Fruit fly (Drosophila melanogaster) whole organism, prepupa: ENCODE data around the gene CG15812.

Source experiments
- Blimp-1 ChIP-seq: fragments of 200-800 bp; sonication (Bioruptor generic); optimal IDR thresholded peaks from 3 replicates; lab custom pipeline; 2017; ENCODE audit warnings: missing biosample characterization, missing genetic modification characterization, mild to moderate bottlenecking, moderate library complexity, missing genetic modification reagents
- CG10631 ChIP-seq: fragments of 200-800 bp; sonication (Bioruptor generic); optimal IDR thresholded peaks from 2 replicates; lab custom pipeline; 2016; ENCODE audit warnings: missing biosample characterization, missing genetic modification characterization
- CG10669 ChIP-seq: fragments of 200-800 bp; sonication (Bioruptor generic); optimal IDR thresholded peaks from 3 replicates; lab custom pipeline; 2018; ENCODE audit warnings: missing biosample characterization, mild to moderate bottlenecking, missing genetic modification characterization, moderate library complexity
- CG11294 ChIP-seq: fragments of 200-800 bp; sonication (Bioruptor generic); IDR thresholded peaks from 2 replicates; pipeline ENCODE4 v1.3.6; 2022; ENCODE audit warnings: missing biosample characterization, missing genetic modification characterization
- CG11762 ChIP-seq: fragments of 200-800 bp; sonication (Bioruptor generic); optimal IDR thresholded peaks from 3 replicates; lab custom pipeline; 2016; ENCODE audit warnings: missing biosample characterization, missing genetic modification characterization; ENCODE audit not compliant: insufficient read depth
- CG11902 ChIP-seq: fragments of 200-800 bp; sonication (Bioruptor generic); optimal IDR thresholded peaks from 3 replicates; lab custom pipeline; 2016; ENCODE audit warnings: missing biosample characterization, missing genetic modification characterization
- CG1621 ChIP-seq: fragments of 200-800 bp; sonication (Bioruptor generic); optimal IDR thresholded peaks from 3 replicates; lab custom pipeline; 2018; ENCODE audit warnings: missing biosample characterization, mild to moderate bottlenecking, missing genetic modification characterization
- CG32006 ChIP-seq: fragments of 200-800 bp; sonication (Bioruptor generic); optimal IDR thresholded peaks from 3 replicates; lab custom pipeline; 2017; ENCODE audit warnings: missing biosample characterization, mild to moderate bottlenecking, missing genetic modification characterization
- CG4318 ChIP-seq: fragments of 200-800 bp; sonication (Bioruptor generic); optimal IDR thresholded peaks from 3 replicates; lab custom pipeline; 2017; ENCODE audit warnings: missing biosample characterization, mild to moderate bottlenecking, missing genetic modification characterization
- CG6792 ChIP-seq: fragments of 200-800 bp; sonication (Bioruptor generic); optimal IDR thresholded peaks from 3 replicates; lab custom pipeline; 2016; ENCODE audit warnings: missing biosample characterization, missing genetic modification characterization
- CG6808 ChIP-seq: fragments of 200-800 bp; sonication (Bioruptor generic); optimal IDR thresholded peaks from 3 replicates; lab custom pipeline; 2017; ENCODE audit warnings: missing biosample characterization, missing genetic modification characterization, mild to moderate bottlenecking, moderate library complexity, missing genetic modification reagents
- CG6854 ChIP-seq: fragments of 200-800 bp; sonication (Bioruptor generic); optimal IDR thresholded peaks from 2 replicates; lab custom pipeline; 2017; ENCODE audit warnings: missing biosample characterization, mild to moderate bottlenecking, missing genetic modification characterization
- CG7368 ChIP-seq: fragments of 200-800 bp; sonication (Bioruptor generic); optimal IDR thresholded peaks from 3 replicates; lab custom pipeline; 2016; ENCODE audit warnings: missing biosample characterization, missing genetic modification characterization
- CG8119 ChIP-seq: fragments of 200-800 bp; sonication (Bioruptor generic); IDR thresholded peaks from 3 replicates; pipeline ENCODE4 v1.3.6; 2022; ENCODE audit warnings: missing biosample characterization, missing genetic modification characterization
- CG9139 ChIP-seq: fragments of 200-800 bp; sonication (Bioruptor generic); optimal IDR thresholded peaks from 3 replicates; lab custom pipeline; 2017; ENCODE audit warnings: missing biosample characterization, mild to moderate bottlenecking, missing genetic modification characterization
- Eip78C ChIP-seq: fragments of 200-800 bp; sonication (Bioruptor generic); peaks from one replicate; lab custom pipeline; 2016; ENCODE audit warnings: missing biosample characterization, missing genetic modification characterization
- Ets21C ChIP-seq: fragments of 200-800 bp; sonication (Bioruptor generic); optimal IDR thresholded peaks from 3 replicates; lab custom pipeline; 2016; ENCODE audit warnings: missing biosample characterization, missing genetic modification characterization
- Lpt ChIP-seq: fragments of 200-800 bp; sonication (Bioruptor generic); optimal IDR thresholded peaks from 3 replicates; lab custom pipeline; 2016; ENCODE audit warnings: missing biosample characterization, missing genetic modification characterization
- Met ChIP-seq: fragments of 200-800 bp; sonication (Bioruptor generic); optimal IDR thresholded peaks from 3 replicates; lab custom pipeline; 2016; ENCODE audit warnings: missing biosample characterization, missing genetic modification characterization
- OdsH ChIP-seq: fragments of 200-800 bp; sonication (Bioruptor generic); optimal IDR thresholded peaks from 3 replicates; lab custom pipeline; 2016; ENCODE audit warnings: missing biosample characterization, missing genetic modification characterization
- Sox15 ChIP-seq: fragments of 200-800 bp; sonication (Bioruptor generic); optimal IDR thresholded peaks from 3 replicates; lab custom pipeline; 2016; ENCODE audit warnings: missing biosample characterization, missing genetic modification characterization
- achi ChIP-seq: fragments of 200-800 bp; sonication (Bioruptor generic); optimal IDR thresholded peaks from 3 replicates; lab custom pipeline; 2016; ENCODE audit warnings: missing biosample characterization, missing genetic modification characterization
- acj6 ChIP-seq: fragments of 200-800 bp; sonication (Bioruptor generic); optimal IDR thresholded peaks from 3 replicates; lab custom pipeline; 2016; ENCODE audit warnings: missing biosample characterization, missing genetic modification characterization
- dac ChIP-seq: fragments of 200-800 bp; sonication (Bioruptor generic); optimal IDR thresholded peaks from 2 replicates; lab custom pipeline; 2017; ENCODE audit warnings: missing biosample characterization, mild to moderate bottlenecking, missing genetic modification characterization
- dsx ChIP-seq: fragments of 200-800 bp; optimal IDR thresholded peaks from 3 replicates; lab custom pipeline; 2019; ENCODE audit warnings: missing biosample characterization, mild to moderate bottlenecking, missing genetic modification characterization, moderate library complexity; ENCODE audit not compliant: poor library complexity, severe bottlenecking
- eg ChIP-seq: fragments of 200-800 bp; sonication (Bioruptor generic); IDR thresholded peaks from 3 replicates; pipeline ENCODE4 v1.3.6; 2022; ENCODE audit warnings: missing biosample characterization, missing genetic modification characterization
- fd59A ChIP-seq: fragments of 200-800 bp; sonication (Bioruptor generic); optimal IDR thresholded peaks from 2 replicates; lab custom pipeline; 2017; ENCODE audit warnings: missing biosample characterization, mild to moderate bottlenecking, missing genetic modification characterization, missing genetic modification reagents
- fd85E ChIP-seq: fragments of 200-800 bp; sonication (Bioruptor generic); optimal IDR thresholded peaks from 3 replicates; lab custom pipeline; 2016; ENCODE audit warnings: missing biosample characterization, missing genetic modification characterization
- lz ChIP-seq: fragments of 200-800 bp; sonication (Bioruptor generic); optimal IDR thresholded peaks from 3 replicates; lab custom pipeline; 2016; ENCODE audit warnings: missing biosample characterization, missing genetic modification characterization
- pdm3 ChIP-seq: fragments of 200-800 bp; sonication (Bioruptor generic); optimal IDR thresholded peaks from 3 replicates; lab custom pipeline; 2016; ENCODE audit warnings: missing biosample characterization, missing genetic modification characterization
- spab ChIP-seq: fragments of 200-800 bp; sonication (Bioruptor generic); optimal IDR thresholded peaks from 2 replicates; lab custom pipeline; 2017; ENCODE audit warnings: missing biosample characterization, mild to moderate bottlenecking, missing genetic modification characterization, missing genetic modification reagents
- ss ChIP-seq, 2 experiments: fragments of 200-800 bp; sonication (Bioruptor generic); optimal IDR thresholded peaks; 2 replicates in 1 of 2; 3 replicates in 1 of 2; lab custom pipeline; 2017 to 2018; ENCODE audit warnings: mild to moderate bottlenecking in 2 of 2, missing biosample characterization in 2 of 2, missing genetic modification characterization in 2 of 2, moderate library complexity in 1 of 2
- topi ChIP-seq: fragments of 200-800 bp; sonication (Bioruptor generic); optimal IDR thresholded peaks from 3 replicates; lab custom pipeline; 2016; ENCODE audit warnings: missing biosample characterization, missing genetic modification characterization

Gene CG15812

DNA sequence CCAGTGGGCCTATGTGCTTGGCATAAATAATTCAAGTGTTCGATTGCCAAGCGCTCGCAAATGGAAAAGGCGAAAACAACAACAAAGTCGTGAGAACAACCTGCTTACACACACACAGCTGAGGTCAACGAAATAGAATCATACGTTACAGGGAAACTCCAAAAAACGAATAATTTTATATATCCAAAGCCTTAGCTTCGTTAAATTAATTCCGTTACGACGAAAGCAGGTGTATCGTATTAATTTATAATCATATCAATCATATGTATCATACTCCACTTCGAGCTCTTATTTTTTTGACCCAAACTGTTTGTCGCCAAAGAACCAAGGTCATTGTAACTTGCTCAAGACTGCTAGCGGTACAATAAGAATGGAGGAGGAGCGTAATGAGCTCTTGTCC is 19.7 kb downstream of the CG15812 start (continued):
- TF ChIP-seq CG10631 (GFP tag; lab: Kevin White, UChicago): no peak
- TF ChIP-seq achi: no peak
- TF ChIP-seq Lpt (GFP tag; lab: Kevin White, UChicago): peak; percentile 76
- peak; percentile 83 for TF ChIP-seq CG11762 (GFP tag; lab: Kevin White, UChicago)
- peak; percentile 76 for TF ChIP-seq Blimp-1 (GFP tag; lab: Kevin White, UChicago)
- peak; percentile 83 for TF ChIP-seq CG11902 (GFP tag; lab: Kevin White, UChicago)
- TF ChIP-seq CG6792 (GFP tag; lab: Kevin White, UChicago): peak; percentile 93
- TF ChIP-seq CG11294 (GFP tag; lab: Robert Waterston, UW): peak; percentile 78

dm6 chr3L:3184104-3184503 is 24.3 kb downstream of the CG15812 start, which contains the start of gene CG42494:
TSS of gene CG42494 (plus strand) at chr3L:3184404.
- no peak for TF ChIP-seq topi (GFP tag; lab: Kevin White, UChicago)
- no peak for TF ChIP-seq Sox15 (GFP tag; lab: Kevin White, UChicago)
- TF ChIP-seq Ets21C (GFP tag; lab: Kevin White, UChicago): no peak
- no peak for TF ChIP-seq CG8119
- TF ChIP-seq achi: no peak
- no peak for TF ChIP-seq CG10631 (GFP tag; lab: Kevin White, UChicago)
- no peak for TF ChIP-seq CG7368 (GFP tag; lab: Kevin White, UChicago)
- no peak for TF ChIP-seq dsx (GFP tag; lab: Kevin White, UChicago)
- no peak for TF ChIP-seq Blimp-1 (GFP tag; lab: Kevin White, UChicago)
- no peak for TF ChIP-seq dac (GFP tag; lab: Kevin White, UChicago)
- TF ChIP-seq CG6792 (GFP tag; lab: Kevin White, UChicago): no peak
- no peak for TF ChIP-seq lz
- TF ChIP-seq Eip78C: no peak
- no peak for TF ChIP-seq CG9139 (GFP tag; lab: Kevin White, UChicago)
- no peak for TF ChIP-seq Met (GFP tag; lab: Kevin White, UChicago)
- TF ChIP-seq acj6 (GFP tag; lab: Kevin White, UChicago): no peak
- TF ChIP-seq spab: no peak

DNA sequence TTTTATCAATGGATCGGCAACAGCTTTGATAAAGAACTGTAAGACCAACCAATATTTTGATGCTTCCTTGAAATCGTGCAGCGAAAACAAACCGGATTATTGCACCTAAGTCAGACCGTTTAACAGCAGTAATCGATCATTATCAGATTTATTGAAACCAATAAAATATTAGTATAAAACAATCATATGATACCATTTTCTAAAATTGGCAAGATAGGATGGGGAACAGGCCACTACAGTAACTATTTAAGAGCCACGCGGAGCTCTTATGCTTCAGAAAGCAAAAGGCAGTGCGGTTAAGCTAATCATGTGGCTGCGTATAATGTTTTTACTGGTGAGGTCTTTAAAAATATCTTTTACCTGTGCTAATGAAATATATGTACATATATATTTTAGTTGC is 26.6 kb downstream of the CG15812 start, which contains the start of gene CG32284:
CG32284 (plus strand) TSS at position 301 of the 400 bp plus-strand sequence.
- TF ChIP-seq ss (GFP tag; optimal IDR thresholded peaks at IDR 0.05; lab: Kevin White, UChicago) (no peak), CG6854 (GFP tag; lab: Kevin White, UChicago) (no peak), acj6 (GFP tag; lab: Kevin White, UChicago) (no peak), CG32006 (GFP tag; lab: Kevin White, UChicago) (no peak), pdm3 (no peak), CG9139 (GFP tag; lab: Kevin White, UChicago) (no peak), Met (GFP tag; lab: Kevin White, UChicago) (no peak), dac (GFP tag; lab: Kevin White, UChicago) (no peak), Lpt (GFP tag; lab: Kevin White, UChicago) (no peak), CG4318 (GFP tag; lab: Kevin White, UChicago) (no peak), CG11762 (GFP tag; lab: Kevin White, UChicago) (no peak), eg (no peak), OdsH (no peak)

DNA sequence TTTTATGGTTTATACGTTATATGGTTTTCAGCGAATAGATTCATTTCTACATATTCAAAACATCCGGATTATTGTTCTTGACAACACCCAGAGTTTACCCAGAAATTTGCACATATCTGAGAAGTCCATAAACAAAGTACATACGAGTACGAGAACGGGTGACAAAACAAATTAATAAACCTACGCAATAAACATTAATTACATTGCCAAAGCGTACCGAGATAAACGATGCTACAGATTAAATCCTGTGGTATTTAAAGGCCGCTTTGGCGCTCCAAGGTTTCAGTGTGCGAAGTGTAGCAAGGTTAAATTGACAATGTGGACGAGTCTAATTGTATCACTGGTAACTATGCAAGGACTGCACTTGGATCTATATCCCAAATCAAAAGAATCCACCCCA is 27.5 kb downstream of the CG15812 start, which contains the start of gene CG14957:
CG14957 (plus strand) TSS at position 301 of the 400 bp plus-strand sequence.
- no peak for TF ChIP-seq CG1621 (tag; lab: Kevin White, UChicago)
- peak; percentile 0 for TF ChIP-seq CG6854 (GFP tag; lab: Kevin White, UChicago)

- no peak for TF ChIP-seq CG6808 (GFP tag; lab: Kevin White, UChicago)
- no peak for TF ChIP-seq fd85E
- no peak for TF ChIP-seq acj6 (GFP tag; lab: Kevin White, UChicago)
- TF ChIP-seq pdm3: no peak
- TF ChIP-seq eg: no peak
- no peak for TF ChIP-seq spab
- no peak for TF ChIP-seq fd59A (GFP tag; lab: Kevin White, UChicago)
- TF ChIP-seq CG1621 (tag; lab: Kevin White, UChicago): no peak
- no peak for TF ChIP-seq CG10669 (GFP tag; lab: Kevin White, UChicago)
- TF ChIP-seq, all 60 proteins: peak for 0
Observed at dm6 chr3L:3189647-3190046, 29.9 kb downstream of the CG15812 start, which contains the start of the genes CG42525 and CG14958. TSS of gene CG42525 (minus strand) at chr3L:3189747. TSS of gene CG14958 (plus strand) at chr3L:3189978.
